Worm (Caenorhabditis elegans) whole organism, L3 larva: Measurements from ENCODE around the gene Y43B11AL.1.
A peak's percentile ranks its signal among the peaks of the same experiment; 100 is the strongest.

Source experiments
- R02D3.7 ChIP-seq: fragments of 150-350 bp; optimal IDR thresholded peaks from 2 replicates; lab custom pipeline; 2014; ENCODE audit warnings: missing biosample characterization, missing genetic modification characterization
- ZK546.5 ChIP-seq: sonication (generic microtip); optimal IDR thresholded peaks from 2 replicates; lab custom pipeline; 2017; ENCODE audit warnings: missing biosample characterization, missing genetic modification characterization
- aly-2 ChIP-seq: fragments of 150-350 bp; optimal IDR thresholded peaks from 2 replicates; lab custom pipeline; 2014; ENCODE audit warnings: missing biosample characterization, missing genetic modification characterization
- ama-1 ChIP-seq: fragments of 150-350 bp; optimal IDR thresholded peaks from 2 replicates; lab custom pipeline; 2018
- ceh-16 ChIP-seq: sonication (generic microtip); optimal IDR thresholded peaks from 2 replicates; lab custom pipeline; 2017; ENCODE audit warnings: missing biosample characterization, missing genetic modification characterization
- ceh-28 ChIP-seq: fragments of 150-350 bp; optimal IDR thresholded peaks from 2 replicates; lab custom pipeline; 2014; ENCODE audit warnings: missing biosample characterization, missing genetic modification reagents, missing genetic modification characterization
- ceh-82 ChIP-seq: fragments of 150-350 bp; optimal IDR thresholded peaks from 2 replicates; lab custom pipeline; 2014; ENCODE audit warnings: missing biosample characterization, missing genetic modification characterization
- daf-12 ChIP-seq: fragments of 150-350 bp; optimal IDR thresholded peaks from 2 replicates; lab custom pipeline; 2014; ENCODE audit warnings: missing biosample characterization, missing genetic modification reagents, missing genetic modification characterization
- egl-27 ChIP-seq: sonication (generic microtip); optimal IDR thresholded peaks from 4 replicates; lab custom pipeline; 2017; ENCODE audit warnings: missing biosample characterization, missing genetic modification reagents, missing genetic modification characterization
- egl-5 ChIP-seq: fragments of 150-350 bp; optimal IDR thresholded peaks from 2 replicates; lab custom pipeline; 2017; ENCODE audit warnings: missing biosample characterization, missing genetic modification reagents, missing genetic modification characterization, inconsistent platforms
- elt-1 ChIP-seq: fragments of 150-350 bp; optimal IDR thresholded peaks from 2 replicates; lab custom pipeline; 2014; ENCODE audit warnings: missing biosample characterization, missing genetic modification characterization
- elt-2 ChIP-seq: sonication (generic microtip); optimal IDR thresholded peaks from 2 replicates; lab custom pipeline; 2016; ENCODE audit warnings: missing genetic modification reagents, mild to moderate bottlenecking, missing genetic modification characterization, missing compliant biosample characterization
- elt-3 ChIP-seq, 3 experiments: fragments of 150-350 bp in 1 of 3; sonication (generic microtip) in 2 of 3; optimal IDR thresholded peaks; 2 replicates in 2 of 3; 4 replicates in 1 of 3; lab custom pipeline; 2014 to 2017; ENCODE audit warnings: missing biosample characterization in 3 of 3, missing genetic modification characterization in 3 of 3
- eor-1 ChIP-seq, 2 experiments: fragments of 150-350 bp; optimal IDR thresholded peaks; 2 replicates each; lab custom pipeline; 2014 to 2018; ENCODE audit warnings: missing biosample characterization in 2 of 2, missing genetic modification characterization in 2 of 2
- fkh-10 ChIP-seq: sonication (generic microtip); optimal IDR thresholded peaks from 2 replicates; lab custom pipeline; 2017; ENCODE audit warnings: missing biosample characterization, missing genetic modification reagents, missing genetic modification characterization
- fkh-2 ChIP-seq: fragments of 150-350 bp; optimal IDR thresholded peaks from 2 replicates; lab custom pipeline; 2014; ENCODE audit warnings: missing biosample characterization, missing genetic modification reagents, missing genetic modification characterization
- fos-1 ChIP-seq: fragments of 150-350 bp; optimal IDR thresholded peaks from 2 replicates; lab custom pipeline; 2014; ENCODE audit warnings: missing biosample characterization, missing genetic modification characterization
- hmg-11 ChIP-seq: sonication (generic microtip); optimal IDR thresholded peaks from 2 replicates; lab custom pipeline; 2016; ENCODE audit warnings: missing genetic modification characterization, missing compliant biosample characterization
- jun-1 ChIP-seq: fragments of 150-350 bp; optimal IDR thresholded peaks from 2 replicates; lab custom pipeline; 2014; ENCODE audit warnings: missing biosample characterization, missing genetic modification reagents, missing genetic modification characterization
- lin-15B ChIP-seq: fragments of 150-350 bp; optimal IDR thresholded peaks from 2 replicates; lab custom pipeline; 2014; ENCODE audit warnings: missing biosample characterization, missing genetic modification characterization
- lin-39 ChIP-seq: fragments of 150-350 bp; optimal IDR thresholded peaks from 2 replicates; lab custom pipeline; 2018; ENCODE audit warnings: missing biosample characterization, missing genetic modification reagents, missing genetic modification characterization
- lsy-12 ChIP-seq: sonication (generic microtip); optimal IDR thresholded peaks from 2 replicates; lab custom pipeline; 2016; ENCODE audit warnings: mild to moderate bottlenecking, missing genetic modification characterization, missing compliant biosample characterization
- mdl-1 ChIP-seq: fragments of 150-350 bp; optimal IDR thresholded peaks from 2 replicates; lab custom pipeline; 2014; ENCODE audit warnings: missing biosample characterization, missing genetic modification characterization
- mml-1 ChIP-seq: fragments of 150-350 bp; sonication (generic microtip); optimal IDR thresholded peaks from 3 replicates; lab custom pipeline; 2014; ENCODE audit warnings: missing biosample characterization, missing genetic modification characterization
- nhr-11 ChIP-seq: fragments of 150-350 bp; optimal IDR thresholded peaks from 2 replicates; lab custom pipeline; 2014; ENCODE audit warnings: missing biosample characterization, missing genetic modification characterization
- nhr-12 ChIP-seq: fragments of 150-350 bp; optimal IDR thresholded peaks from 2 replicates; lab custom pipeline; 2014; ENCODE audit warnings: missing biosample characterization, missing genetic modification characterization
- nhr-23 ChIP-seq: fragments of 150-350 bp; optimal IDR thresholded peaks from 2 replicates; lab custom pipeline; 2014; ENCODE audit warnings: missing biosample characterization, missing genetic modification reagents, missing genetic modification characterization
- nhr-237 ChIP-seq: fragments of 150-350 bp; optimal IDR thresholded peaks from 2 replicates; lab custom pipeline; 2014; ENCODE audit warnings: missing biosample characterization, missing genetic modification characterization
- nhr-25 ChIP-seq: sonication (generic microtip); optimal IDR thresholded peaks from 2 replicates; lab custom pipeline; 2017; ENCODE audit warnings: missing biosample characterization, missing genetic modification characterization
- nhr-28 ChIP-seq: fragments of 150-350 bp; optimal IDR thresholded peaks from 2 replicates; lab custom pipeline; 2014; ENCODE audit warnings: missing biosample characterization, missing genetic modification characterization
- nhr-43 ChIP-seq: sonication (generic microtip); optimal IDR thresholded peaks from 2 replicates; lab custom pipeline; 2016; ENCODE audit warnings: mild to moderate bottlenecking, missing genetic modification characterization, missing compliant biosample characterization; ENCODE audit not compliant: poor library complexity, severe bottlenecking
- nhr-67 ChIP-seq: fragments of 150-350 bp; optimal IDR thresholded peaks from 2 replicates; lab custom pipeline; 2014; ENCODE audit warnings: missing biosample characterization, missing genetic modification characterization
- nhr-76 ChIP-seq: fragments of 150-350 bp; sonication (generic microtip); optimal IDR thresholded peaks from 5 replicates; lab custom pipeline; 2014; ENCODE audit warnings: missing biosample characterization, missing genetic modification characterization
- nhr-77 ChIP-seq: fragments of 150-350 bp; optimal IDR thresholded peaks from 2 replicates; lab custom pipeline; 2014; ENCODE audit warnings: missing biosample characterization, missing genetic modification characterization
- pha-4 ChIP-seq: fragments of 150-350 bp; optimal IDR thresholded peaks from 2 replicates; lab custom pipeline; 2014; ENCODE audit warnings: missing biosample characterization, missing genetic modification reagents, missing genetic modification characterization
- pqm-1 ChIP-seq: fragments of 150-350 bp; optimal IDR thresholded peaks from 2 replicates; lab custom pipeline; 2017; ENCODE audit warnings: missing biosample characterization, missing genetic modification characterization, inconsistent platforms
- sea-2 ChIP-seq: fragments of 150-350 bp; sonication (generic microtip); optimal IDR thresholded peaks from 4 replicates; lab custom pipeline; 2014; ENCODE audit warnings: missing biosample characterization, missing genetic modification reagents, missing genetic modification characterization
- skn-1 ChIP-seq: fragments of 150-350 bp; optimal IDR thresholded peaks from 2 replicates; lab custom pipeline; 2014; ENCODE audit warnings: missing biosample characterization, missing genetic modification characterization
- snpc-4 ChIP-seq: fragments of 150-350 bp; optimal IDR thresholded peaks from 2 replicates; lab custom pipeline; 2014; ENCODE audit warnings: missing biosample characterization, missing genetic modification characterization
- tbx-2 ChIP-seq: sonication (generic microtip); optimal IDR thresholded peaks from 2 replicates; lab custom pipeline; 2016; ENCODE audit warnings: mild to moderate bottlenecking, missing genetic modification characterization, missing compliant biosample characterization
- unc-39 ChIP-seq: sonication (generic microtip); optimal IDR thresholded peaks from 4 replicates; lab custom pipeline; 2017; ENCODE audit warnings: missing biosample characterization, missing genetic modification characterization
- unc-62 ChIP-seq: fragments of 150-350 bp; sonication (generic microtip); optimal IDR thresholded peaks from 4 replicates; lab custom pipeline; 2014; ENCODE audit warnings: missing biosample characterization, missing genetic modification reagents, missing genetic modification characterization
- zag-1 ChIP-seq: fragments of 150-350 bp; optimal IDR thresholded peaks from 2 replicates; lab custom pipeline; 2014; ENCODE audit warnings: missing biosample characterization, missing genetic modification characterization
- ztf-11 ChIP-seq: fragments of 150-350 bp; optimal IDR thresholded peaks from 2 replicates; lab custom pipeline; 2014; ENCODE audit warnings: missing biosample characterization, missing genetic modification characterization
- ztf-4 ChIP-seq: fragments of 150-350 bp; optimal IDR thresholded peaks from 2 replicates; lab custom pipeline; 2014; ENCODE audit warnings: missing biosample characterization, missing genetic modification characterization

Gene Y43B11AL.1

ce11 chrIV:7048637-7049245 lies 16.4 kb upstream of the Y43B11AL.1 start:
- TF ChIP-seq nhr-77 (no peak), egl-5 (tag; lab: Kevin White, UChicago) (no peak), ztf-4 (tag; lab: Kevin White, UChicago) (no peak), sea-2 (no peak), nhr-12 (no peak), nhr-237 (tag; lab: Kevin White, UChicago) (no peak), nhr-28 (tag; lab: Kevin White, UChicago) (no peak), eor-1 (tag; optimal IDR thresholded peaks at IDR 0.05; lab: Kevin White, UChicago) (no peak), daf-12 (tag; lab: Kevin White, UChicago) (no peak), skn-1 (tag; lab: Kevin White, UChicago) (no peak), elt-2 (tag; lab: Kevin White, UChicago) (peak; percentile 59), pha-4 (tag; lab: Kevin White, UChicago) (peak; percentile 54), nhr-43 (tag; lab: Kevin White, UChicago) (no peak), fos-1 (tag; lab: Kevin White, UChicago) (no peak), nhr-25 (no peak), nhr-23 (tag; lab: Kevin White, UChicago) (peak; percentile 50), elt-1 (tag; lab: Kevin White, UChicago) (no peak), zag-1 (tag; lab: Kevin White, UChicago) (no peak), ztf-11 (tag; lab: Kevin White, UChicago) (no peak), pqm-1 (tag; lab: Kevin White, UChicago) (peak; percentile 19), egl-27 (no peak), lsy-12 (tag; lab: Kevin White, UChicago) (peak; percentile 41), elt-3 (tag; optimal IDR thresholded peaks at IDR 0.05; lab: Kevin White, UChicago) (no peak), tbx-2 (no peak), snpc-4 (tag; lab: Kevin White, UChicago) (no peak), unc-62 (GFP tag; lab: Kevin White, UChicago) (no peak), mdl-1 (no peak), nhr-11 (tag; lab: Kevin White, UChicago) (no peak), ama-1 (lab: Kevin White, UChicago) (no peak), lin-39 (tag; lab: Kevin White, UChicago) (no peak), jun-1 (tag; lab: Kevin White, UChicago) (no peak), nhr-76 (tag; lab: Kevin White, UChicago) (no peak), lin-15B (tag; lab: Kevin White, UChicago) (no peak)
- TF ChIP-seq, all 47 proteins: peak for 5

- TF ChIP-seq nhr-237 (tag; lab: Kevin White, UChicago) (no peak), elt-2 (tag; lab: Kevin White, UChicago) (peak; percentile 86), hmg-11 (no peak), snpc-4 (tag; lab: Kevin White, UChicago) (peak; percentile 45), nhr-77 (no peak), egl-5 (tag; lab: Kevin White, UChicago) (no peak), jun-1 (tag; lab: Kevin White, UChicago) (peak; percentile 59), lin-39 (tag; lab: Kevin White, UChicago) (no peak), lsy-12 (tag; lab: Kevin White, UChicago) (peak; percentile 44), nhr-67 (no peak), mdl-1 (no peak), tbx-2 (no peak), ceh-82 (tag; lab: Kevin White, UChicago) (no peak), fkh-10 (GFP tag; lab: Kevin White, UChicago) (peak; percentile 11), fkh-2 (tag; lab: Kevin White, UChicago) (no peak), pqm-1 (tag; lab: Kevin White, UChicago) (peak; percentile 86), egl-27 (peak; percentile 65), ZK546.5 (no peak), zag-1 (tag; lab: Kevin White, UChicago) (no peak), unc-62 (GFP tag; lab: Kevin White, UChicago) (peak; percentile 46), eor-1 (tag; optimal IDR thresholded peaks at IDR 0.05; lab: Kevin White, UChicago) (no peak), unc-39 (tag; lab: Kevin White, UChicago) (no peak), ceh-28 (tag; lab: Kevin White, UChicago) (peak; percentile 70), aly-2 (no peak), daf-12 (tag; lab: Kevin White, UChicago) (no peak), ceh-16 (tag; lab: Kevin White, UChicago) (no peak), sea-2 (no peak), ztf-4 (tag; lab: Kevin White, UChicago) (no peak), R02D3.7 (tag; lab: Kevin White, UChicago) (no peak), lin-15B (tag; lab: Kevin White, UChicago) (no peak), nhr-23 (tag; lab: Kevin White, UChicago) (peak; percentile 74), ama-1 (lab: Kevin White, UChicago) (peak; percentile 71), elt-1 (tag; lab: Kevin White, UChicago) (no peak), nhr-12 (no peak), ztf-11 (tag; lab: Kevin White, UChicago) (no peak), nhr-43 (tag; lab: Kevin White, UChicago) (peak; percentile 55), nhr-25 (peak; percentile 67), skn-1 (tag; lab: Kevin White, UChicago) (no peak), elt-3 (tag; optimal IDR thresholded peaks at IDR 0.05; lab: Kevin White, UChicago) (peak in 1 of 3 experiments; percentile 2), nhr-28 (tag; lab: Kevin White, UChicago) (no peak), mml-1 (no peak), nhr-11 (tag; lab: Kevin White, UChicago) (no peak), nhr-76 (tag; lab: Kevin White, UChicago) (no peak), pha-4 (tag; lab: Kevin White, UChicago) (peak; percentile 40)
Observed at ce11 chrIV:7049672-7050206, 15.4 kb upstream of the Y43B11AL.1 start, which contains the start of gene nhr-105. Gene nhr-105, plus strand, starts transcription at chrIV:7050156.
